Fruit fly (Drosophila melanogaster): ENCODE data around the gene CG10681.

The CG10681 gene

dm6 chr3L:12456916-12457662, 44.2 kb upstream of the CG10681 start (continued):
- no peak for TF ChIP-seq Ets97D (GFP tag; optimal IDR thresholded peaks at IDR 0.05)
- peak; percentile 42 for TF ChIP-seq caup (GFP tag; optimal IDR thresholded peaks at IDR 0.05; ENCODE audit: severe bottlenecking)
- no peak for TF ChIP-seq CG3281 (GFP tag; optimal IDR thresholded peaks at IDR 0.05)
- TF ChIP-seq CG17328 (GFP tag; IDR thresholded peaks at IDR 0.05) = peak; percentile 75
- peak; percentile 75 for TF ChIP-seq Nf-YB (GFP tag; optimal IDR thresholded peaks at IDR 0.05)
- TF ChIP-seq HHEX (GFP tag; optimal IDR thresholded peaks at IDR 0.05) = peak; percentile 68
- no peak for TF ChIP-seq slou (GFP tag; optimal IDR thresholded peaks at IDR 0.05)
- TF ChIP-seq sima (GFP tag; optimal IDR thresholded peaks at IDR 0.05) = no peak
- no peak for TF ChIP-seq CG6791 (GFP tag; IDR thresholded peaks at IDR 0.05; ENCODE audit: partially characterized antibody)
- TF ChIP-seq CG11456 (GFP tag; IDR thresholded peaks at IDR 0.05) = no peak
- no peak for TF ChIP-seq CG9876 (GFP tag; optimal IDR thresholded peaks at IDR 0.05)
- peak; percentile 49 for TF ChIP-seq Sry-β (GFP tag; optimal IDR thresholded peaks at IDR 0.05)
- TF ChIP-seq her (GFP tag; optimal IDR thresholded peaks at IDR 0.05) = no peak
- peak; percentile 42 for TF ChIP-seq oc (tag; optimal IDR thresholded peaks at IDR 0.05)
- no peak for TF ChIP-seq gce (GFP tag; IDR thresholded peaks at IDR 0.05)
- no peak for TF ChIP-seq CG34224 (GFP tag; IDR thresholded peaks at IDR 0.05; ENCODE audit: partially characterized antibody)
- TF ChIP-seq E2f2 (GFP tag; IDR thresholded peaks at IDR 0.05) = peak; percentile 11; the same call in 1 of the 2 replicates
- no peak for TF ChIP-seq stwl (tag; optimal IDR thresholded peaks at IDR 0.05)
- peak; percentile 53 for TF ChIP-seq lilli (GFP tag; optimal IDR thresholded peaks at IDR 0.05)
- TF ChIP-seq crc (GFP tag; optimal IDR thresholded peaks at IDR 0.05) = no peak
- no peak for TF ChIP-seq chinmo (GFP tag; IDR thresholded peaks at IDR 0.05; ENCODE audit: partially characterized antibody)
- TF ChIP-seq dm (GFP tag; optimal IDR thresholded peaks at IDR 0.05) = peak; percentile 17
- TF ChIP-seq Antp (GFP tag; optimal IDR thresholded peaks at IDR 0.05) = no peak
- TF ChIP-seq eyg (GFP tag; optimal IDR thresholded peaks at IDR 0.05) = peak; percentile 37
- no peak for TF ChIP-seq dan (GFP tag; IDR thresholded peaks at IDR 0.05)
- peak; percentile 16 for TF ChIP-seq slp2 (GFP tag; optimal IDR thresholded peaks at IDR 0.05)
- TF ChIP-seq CG13287 (GFP tag; IDR thresholded peaks at IDR 0.05; ENCODE audit: partially characterized antibody) = no peak; the same call in 1 of the 2 replicates
- TF ChIP-seq pum (GFP tag; optimal IDR thresholded peaks at IDR 0.05) = peak; percentile 49
- TF ChIP-seq mld (GFP tag; IDR thresholded peaks at IDR 0.05; ENCODE audit: partially characterized antibody) = no peak
- no peak for TF ChIP-seq ems (GFP tag; optimal IDR thresholded peaks at IDR 0.05)
- TF ChIP-seq Rfx (GFP tag; IDR thresholded peaks at IDR 0.05) = no peak
- TF ChIP-seq CG10979 (tag; optimal IDR thresholded peaks at IDR 0.05) = peak; percentile 97
- peak; percentile 97 for TF ChIP-seq CG17361 (GFP tag; IDR thresholded peaks at IDR 0.05)
- no peak for TF ChIP-seq Doc3 (GFP tag; IDR thresholded peaks at IDR 0.05; ENCODE audit: partially characterized antibody)
- peak; percentile 53 for TF ChIP-seq CG4854 (GFP tag; optimal IDR thresholded peaks at IDR 0.05)
- no peak for TF ChIP-seq BEAF-32 (GFP tag; optimal IDR thresholded peaks at IDR 0.05)
- TF ChIP-seq cas (GFP tag; IDR thresholded peaks at IDR 0.05) = no peak
- peak; percentile 39 for TF ChIP-seq CG10654 (GFP tag; optimal IDR thresholded peaks at IDR 0.05)
- TF ChIP-seq h (optimal IDR thresholded peaks at IDR 0.05) = no peak
- TF ChIP-seq CG10543 (GFP tag; optimal IDR thresholded peaks at IDR 0.05) = no peak
- TF ChIP-seq Gug (GFP tag; IDR thresholded peaks at IDR 0.05) = peak; percentile 22; the same call in 1 of the 4 replicates
- TF ChIP-seq btn (GFP tag; optimal IDR thresholded peaks at IDR 0.05) = no peak
- no peak for TF ChIP-seq Dp (GFP tag; optimal IDR thresholded peaks at IDR 0.05)
- TF ChIP-seq CG7745 (tag; optimal IDR thresholded peaks at IDR 0.05) = no peak
- TF ChIP-seq CG1832 (GFP tag; optimal IDR thresholded peaks at IDR 0.05) = no peak
- TF ChIP-seq Xrp1 (GFP tag; IDR thresholded peaks at IDR 0.05) = peak; percentile 81
- peak; percentile 69; the same call in 2 of the 3 replicates for TF ChIP-seq zfh1 (GFP tag; IDR thresholded peaks at IDR 0.05)
- no peak for TF ChIP-seq gsb (GFP tag; IDR thresholded peaks at IDR 0.05)
- TF ChIP-seq dmrt11E (tag; optimal IDR thresholded peaks at IDR 0.05) = peak; percentile 97
- peak; percentile 48 for TF ChIP-seq Deaf1 (tag; optimal IDR thresholded peaks at IDR 0.05)
